Worm (Caenorhabditis elegans): Measurements from ENCODE around the gene ZC178.2.

ZC178.2 gene

DNA sequence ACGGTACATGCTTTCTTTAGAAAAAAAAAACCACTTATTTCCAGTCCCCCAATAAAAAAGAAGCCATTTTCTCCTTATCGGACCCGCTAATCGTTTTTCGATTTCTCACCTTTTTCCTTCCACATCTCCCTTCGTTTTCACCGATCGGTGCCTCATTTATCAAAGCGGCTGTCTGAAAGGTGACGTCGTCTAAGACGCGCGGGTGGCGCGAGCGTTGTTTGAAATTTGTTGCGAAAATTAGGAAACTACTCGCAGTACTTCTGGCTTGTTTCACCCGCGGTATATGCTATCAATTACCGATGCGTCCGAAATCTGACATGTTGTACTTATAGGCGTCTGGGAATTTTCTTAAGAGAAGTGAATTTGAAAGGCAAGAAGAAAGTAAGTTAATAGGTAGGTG, 59.6 kb downstream of the ZC178.2 start:
- TF ChIP-seq blmp-1 (tag; optimal IDR thresholded peaks at IDR 0.05; ENCODE audit: insufficient read depth), result peak; percentile 70
- peak; percentile 27 for TF ChIP-seq nhr-25 (tag; optimal IDR thresholded peaks at IDR 0.05)
- TF ChIP-seq ZK546.5 (tag; optimal IDR thresholded peaks at IDR 0.05), result no peak
- TF ChIP-seq skn-1 (tag; optimal IDR thresholded peaks at IDR 0.05), result no peak
- peak; percentile 78 for TF ChIP-seq ceh-16 (tag; optimal IDR thresholded peaks at IDR 0.05)
- TF ChIP-seq aly-2 (tag; optimal IDR thresholded peaks at IDR 0.05), result no peak
- TF ChIP-seq sma-9 (GFP tag; optimal IDR thresholded peaks at IDR 0.05), result peak; percentile 70
- no peak for TF ChIP-seq sma-9 (tag; optimal IDR thresholded peaks at IDR 0.05)
- TF ChIP-seq nhr-21 (tag; optimal IDR thresholded peaks at IDR 0.05), result peak; percentile 42
- TF ChIP-seq egl-27 (tag; optimal IDR thresholded peaks at IDR 0.05), result peak; percentile 45
- TF ChIP-seq mab-5 (tag; optimal IDR thresholded peaks at IDR 0.05), result peak; percentile 33
- no peak for TF ChIP-seq nhr-23 (tag; optimal IDR thresholded peaks at IDR 0.05)

DNA sequence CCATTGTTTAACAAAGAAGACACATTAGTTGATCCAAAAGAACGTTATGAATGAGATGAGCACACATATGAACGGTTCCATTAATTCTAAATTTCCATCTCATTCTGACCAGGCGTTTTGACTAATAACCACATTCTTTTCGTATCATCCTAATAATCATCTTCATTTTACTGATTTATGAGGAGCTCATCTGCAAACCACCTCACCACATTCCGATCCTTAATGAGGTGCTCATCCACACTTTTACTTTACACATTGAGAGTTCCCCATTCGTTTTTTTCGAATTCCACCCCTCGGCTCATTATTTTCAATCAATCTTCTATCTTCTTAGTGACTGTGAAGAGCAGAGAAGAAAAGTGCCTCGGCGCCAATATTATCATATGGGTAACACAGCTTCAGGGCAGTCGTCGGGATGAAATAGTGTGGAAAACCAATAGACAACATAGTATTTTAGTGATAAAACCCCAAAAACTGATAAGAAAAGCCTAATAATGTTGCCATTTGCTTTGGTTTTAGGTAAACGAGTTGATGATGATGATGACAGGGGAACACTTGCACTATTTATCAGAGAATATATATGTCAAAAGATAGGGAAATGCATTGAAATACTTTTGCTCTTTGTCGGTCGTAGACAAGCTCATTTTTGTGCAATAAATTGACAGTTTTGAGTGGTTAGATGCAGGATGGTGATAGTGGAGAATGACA, 60.7 kb downstream of the ZC178.2 start:
- TF ChIP-seq skn-1 (tag; optimal IDR thresholded peaks at IDR 0.05) (peak; percentile 93), lsy-2 (tag; optimal IDR thresholded peaks at IDR 0.05) (peak in 1 of 2 experiments; percentile 1), F13H6.1 (tag; optimal IDR thresholded peaks at IDR 0.05) (peak; percentile 70), fos-1 (tag; optimal IDR thresholded peaks at IDR 0.05) (peak; percentile 98), ceh-82 (tag; optimal IDR thresholded peaks at IDR 0.05) (no peak), mbf-1 (tag; optimal IDR thresholded peaks at IDR 0.05) (no peak), crh-2 (tag; optimal IDR thresholded peaks at IDR 0.05) (peak; percentile 59), ama-1 (optimal IDR thresholded peaks at IDR 0.05) (no peak), mab-5 (tag; optimal IDR thresholded peaks at IDR 0.05) (no peak), blmp-1 (tag; optimal IDR thresholded peaks at IDR 0.05; ENCODE audit: insufficient read depth) (no peak), ZK546.5 (tag; optimal IDR thresholded peaks at IDR 0.05) (no peak), sma-3 (GFP tag; optimal IDR thresholded peaks at IDR 0.05) (peak; percentile 33), sma-9 (GFP tag; optimal IDR thresholded peaks at IDR 0.05) (peak; percentile 87), sma-9 (tag; optimal IDR thresholded peaks at IDR 0.05) (no peak), ztf-4 (tag; optimal IDR thresholded peaks at IDR 0.05) (no peak), gmeb-1 (tag; optimal IDR thresholded peaks at IDR 0.05) (peak; percentile 12), nhr-11 (tag; optimal IDR thresholded peaks at IDR 0.05) (no peak), nhr-12 (tag; optimal IDR thresholded peaks at IDR 0.05) (no peak), alr-1 (tag; optimal IDR thresholded peaks at IDR 0.05) (no peak)

ce11 chrV:8650365-8650764, 61.4 kb downstream of the ZC178.2 start:
- TF ChIP-seq sma-3 (GFP tag; optimal IDR thresholded peaks at IDR 0.05), result no peak
- peak; percentile 36 for TF ChIP-seq nhr-25 (tag; optimal IDR thresholded peaks at IDR 0.05)
- no peak for TF ChIP-seq ama-1 (optimal IDR thresholded peaks at IDR 0.05)
